Worm (Caenorhabditis elegans) whole organism, young adult: ENCODE data around the gene cox-6B.

Source experiments
- B0019.2 ChIP-seq: fragments of 200-800 bp; sonication (Bioruptor generic); conservative IDR thresholded peaks from 2 replicates; pipeline ENCODE4 v1.3.6; 2022; ENCODE audit warnings: missing genetic modification reagents, missing genetic modification characterization, missing compliant biosample characterization
- cebp-1 ChIP-seq, 2 experiments: fragments of 200-800 bp in 1 of 2; sonication (Bioruptor generic) in 1 of 2; sonication (generic microtip) in 1 of 2; IDR thresholded peaks in 1 of 2; optimal IDR thresholded peaks in 1 of 2; 2 replicates each; pipeline versions ENCODE4 v1.3.6 to Lab custom; 2017 to 2022; ENCODE audit warnings: missing compliant biosample characterization in 2 of 2, missing genetic modification characterization in 2 of 2, mild to moderate bottlenecking in 1 of 2, missing genetic modification reagents in 1 of 2, moderate library complexity in 1 of 2
- sea-2 ChIP-seq: fragments of 200-800 bp; sonication (Bioruptor generic); IDR thresholded peaks from 2 replicates; pipeline ENCODE4 v1.3.6; 2022; ENCODE audit warnings: missing genetic modification characterization, missing compliant biosample characterization
- unc-130 ChIP-seq: sonication (generic microtip); optimal IDR thresholded peaks from 2 replicates; lab custom pipeline; 2016; ENCODE audit warnings: missing genetic modification reagents, missing genetic modification characterization, missing compliant biosample characterization

DNA sequence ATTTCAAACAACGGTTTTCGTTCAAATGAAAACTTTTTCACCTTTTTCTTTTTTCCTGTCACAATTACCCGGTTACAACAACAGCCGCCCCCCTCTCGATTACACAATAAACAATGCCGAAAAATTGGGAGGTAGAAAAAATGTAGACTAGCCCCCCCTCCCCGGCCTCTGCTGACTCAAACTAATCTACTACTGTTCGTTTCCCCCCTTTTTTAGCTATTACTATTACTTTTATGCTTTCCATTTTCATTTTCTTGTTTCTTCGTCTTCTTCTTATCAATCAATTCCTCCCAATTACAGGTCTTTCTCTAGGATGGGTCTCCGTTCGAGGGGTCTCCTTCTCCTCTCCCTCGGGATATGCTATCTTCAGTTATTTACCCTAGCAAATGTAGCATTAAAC, 41.7 kb upstream of the cox-6B start, which contains the start of gene let-805:
- TF ChIP-seq cebp-1 (GFP tag; IDR thresholded peaks at IDR 0.05; lab: Robert Waterston, UW) (no peak), cebp-1 (tag; optimal IDR thresholded peaks at IDR 0.05; lab: Kevin White, UChicago) (no peak), sea-2 (GFP tag; lab: Robert Waterston, UW) (no peak), unc-130 (GFP tag; lab: Kevin White, UChicago) (no peak), B0019.2 (GFP tag; lab: Robert Waterston, UW) (no peak)
